Worm (Caenorhabditis elegans): ENCODE data around the gene cwc-15.

Gene cwc-15

DNA sequence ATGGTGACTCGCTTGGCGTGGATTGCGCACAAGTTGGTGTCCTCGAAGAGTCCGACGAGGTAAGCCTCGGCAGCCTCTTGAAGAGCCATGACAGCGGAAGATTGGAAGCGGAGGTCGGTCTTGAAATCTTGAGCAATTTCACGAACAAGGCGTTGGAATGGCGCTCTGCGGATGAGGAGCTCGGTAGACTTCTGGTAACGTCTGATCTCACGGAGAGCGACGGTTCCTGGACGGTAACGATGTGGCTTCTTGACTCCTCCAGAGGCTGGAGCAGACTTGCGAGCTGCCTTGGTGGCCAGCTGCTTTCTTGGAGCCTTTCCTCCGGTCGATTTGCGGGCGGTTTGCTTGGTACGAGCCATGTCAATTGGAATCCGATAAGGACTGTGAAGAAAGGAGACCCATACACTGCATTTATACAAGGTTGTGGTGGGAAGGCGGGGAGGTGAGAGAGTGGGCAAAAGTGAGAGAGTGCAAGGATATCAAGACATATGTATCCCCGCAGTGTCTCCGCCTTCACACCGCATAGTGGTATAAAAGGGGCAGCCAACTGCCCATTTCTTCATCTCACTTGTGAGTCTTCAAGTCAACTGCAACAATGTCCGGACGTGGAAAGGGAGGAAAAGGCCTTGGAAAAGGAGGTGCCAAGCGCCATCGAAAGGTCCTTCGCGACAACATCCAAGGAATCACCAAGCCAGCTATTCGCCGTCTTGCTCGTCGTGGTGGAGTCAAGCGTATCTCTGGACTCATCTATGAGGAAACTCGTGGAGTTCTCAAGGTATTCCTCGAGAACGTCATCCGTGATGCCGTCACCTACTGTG, 19.0 kb downstream of the cwc-15 start, which contains the start of the genes his-2 and his-1:
his-2 (minus strand) TSS at position 359 of the 818 bp plus-strand sequence.
his-1 (plus strand) TSS at position 596 of the 818 bp plus-strand sequence.
- peak; percentile 81 for TF ChIP-seq set-16 (GFP tag; IDR thresholded peaks at IDR 0.05)

DNA sequence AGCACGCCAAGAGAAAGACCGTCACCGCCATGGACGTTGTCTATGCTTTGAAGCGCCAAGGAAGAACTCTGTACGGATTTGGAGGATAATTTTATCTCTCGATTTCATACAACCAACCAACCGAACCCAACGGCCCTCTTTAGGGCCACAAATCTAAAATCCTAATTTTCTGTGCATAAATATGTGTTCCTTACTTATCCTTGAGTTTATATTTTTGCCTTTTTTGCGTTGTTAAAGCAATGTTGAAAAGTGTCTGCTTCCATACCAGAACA, 19.5 kb downstream of the cwc-15 start:
- TF ChIP-seq zfp-3 (GFP tag; conservative IDR thresholded peaks at IDR 0.05) (0 out of 2 replicates have a peak, but pooled peaks have one; percentile 38), vab-7 (GFP tag; IDR thresholded peaks at IDR 0.05) (no peak)

DNA sequence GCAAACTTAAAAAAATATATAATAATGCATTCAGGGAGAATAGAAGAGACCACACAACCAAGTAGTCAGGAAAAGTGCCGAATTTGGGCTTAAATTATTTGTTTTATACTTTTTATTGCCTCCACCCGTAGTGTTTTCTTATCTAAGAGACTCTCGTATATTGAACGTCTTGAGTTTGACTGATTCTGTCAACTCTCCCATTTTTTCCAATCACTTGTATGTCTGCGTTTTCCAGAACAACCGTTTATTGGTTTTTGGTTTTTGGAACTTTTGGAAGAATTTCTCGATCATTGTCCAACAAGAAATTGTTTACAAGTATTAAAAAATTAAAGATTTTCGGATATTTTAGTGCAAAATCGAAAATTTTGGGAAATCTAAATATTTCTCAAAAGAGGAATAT, 20.5 kb downstream of the cwc-15 start:
- no peak for TF ChIP-seq zfp-2 (tag; optimal IDR thresholded peaks at IDR 0.05)
- peak; percentile 42 for TF ChIP-seq nhr-28 (tag; optimal IDR thresholded peaks at IDR 0.05)
- peak; percentile 51 for TF ChIP-seq hlh-11 (tag; optimal IDR thresholded peaks at IDR 0.05)
- TF ChIP-seq nhr-42 (GFP tag; IDR thresholded peaks at IDR 0.05): 0 out of 2 replicates have a peak, but pooled peaks have one; percentile 5
- 0 out of 2 replicates have a peak, but pooled peaks have one; percentile 21 for TF ChIP-seq lin-1 (GFP tag; IDR thresholded peaks at IDR 0.05)
- peak; percentile 2 for TF ChIP-seq pqm-1 (tag; optimal IDR thresholded peaks at IDR 0.05)
- TF ChIP-seq daf-16 (GFP tag; optimal IDR thresholded peaks at IDR 0.05): no peak
- peak; percentile 69 for TF ChIP-seq daf-16 (tag; optimal IDR thresholded peaks at IDR 0.05)
- TF ChIP-seq aly-2 (tag; optimal IDR thresholded peaks at IDR 0.05): no peak
- peak; percentile 74 for TF ChIP-seq dve-1 (tag; optimal IDR thresholded peaks at IDR 0.05; ENCODE audit: insufficient read depth)
- TF ChIP-seq aha-1 (tag): peak; percentile 81
- no peak for TF ChIP-seq zag-1 (tag; optimal IDR thresholded peaks at IDR 0.05)
- TF ChIP-seq php-3 (GFP tag; IDR thresholded peaks at IDR 0.05): peak; percentile 68
- TF ChIP-seq dmd-6 (GFP tag; IDR thresholded peaks at IDR 0.05): peak; percentile 76

DNA sequence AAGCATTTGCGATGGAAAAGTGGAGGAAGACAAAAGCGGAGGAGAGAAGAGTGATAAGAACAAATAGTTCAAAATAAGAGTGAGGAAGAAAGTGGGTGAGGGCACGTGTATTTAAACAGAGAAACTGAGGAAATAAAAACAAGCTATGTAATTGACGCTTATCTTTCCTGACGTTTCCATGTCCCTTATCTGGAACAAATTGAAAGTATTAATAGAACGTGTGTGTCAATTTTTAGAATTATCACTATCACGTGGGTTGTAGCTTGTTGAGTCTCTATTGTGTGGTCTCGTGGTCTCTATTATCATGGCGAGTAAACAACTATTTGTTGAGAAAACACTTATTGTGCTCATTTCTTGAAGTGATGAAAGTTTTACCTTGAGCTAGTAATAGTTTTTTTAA, 22.7 kb downstream of the cwc-15 start, which contains the start of gene T10C6.15:
T10C6.15 (minus strand) TSS at position 104 of the 400 bp plus-strand sequence.
- no peak for TF ChIP-seq unc-62 (GFP tag; optimal IDR thresholded peaks at IDR 0.05 in 1 of 2)
- no peak for TF ChIP-seq unc-62 (tag; optimal IDR thresholded peaks at IDR 0.05)
- no peak for TF ChIP-seq mes-2 (tag; optimal IDR thresholded peaks at IDR 0.05; ENCODE audit: poor library complexity, severe bottlenecking)
- no peak for TF ChIP-seq F10B5.3 (tag; optimal IDR thresholded peaks at IDR 0.05)
- no peak for TF ChIP-seq ama-1 (optimal IDR thresholded peaks at IDR 0.05)
- TF ChIP-seq arid-1 (GFP tag; conservative IDR thresholded peaks at IDR 0.05): no peak
- peak in 1 of 2 experiments; percentile 72 for TF ChIP-seq mdl-1 (tag; optimal IDR thresholded peaks at IDR 0.05)
- no peak for TF ChIP-seq vab-7 (GFP tag; IDR thresholded peaks at IDR 0.05)
- no peak for TF ChIP-seq jun-1 (tag; optimal IDR thresholded peaks at IDR 0.05)
- TF ChIP-seq lim-7 (GFP tag; IDR thresholded peaks at IDR 0.05): no peak
- no peak for TF ChIP-seq nhr-237 (tag; optimal IDR thresholded peaks at IDR 0.05)
- TF ChIP-seq dmd-6 (GFP tag; IDR thresholded peaks at IDR 0.05): peak; percentile 95
- no peak for TF ChIP-seq madf-5 (GFP tag; IDR thresholded peaks at IDR 0.05)
- TF ChIP-seq lin-1 (GFP tag; IDR thresholded peaks at IDR 0.05): peak; percentile 83
- TF ChIP-seq zfp-3 (GFP tag; conservative IDR thresholded peaks at IDR 0.05): no peak
- no peak for TF ChIP-seq aly-2 (tag; optimal IDR thresholded peaks at IDR 0.05)
- TF ChIP-seq mxl-2 (GFP tag; conservative IDR thresholded peaks at IDR 0.05): no peak
- TF ChIP-seq lin-13 (GFP tag; optimal IDR thresholded peaks at IDR 0.05): no peak
- TF ChIP-seq fos-1 (tag; optimal IDR thresholded peaks at IDR 0.05): no peak
- no peak for TF ChIP-seq zip-11 (GFP tag; IDR thresholded peaks at IDR 0.05)
- TF ChIP-seq dpl-1 (GFP tag; optimal IDR thresholded peaks at IDR 0.05): no peak
- TF ChIP-seq nhr-25 (tag; optimal IDR thresholded peaks at IDR 0.05; ENCODE audit: borderline replicate concordance, insufficient read depth): no peak
- no peak for TF ChIP-seq hmg-1.1 (GFP tag; IDR thresholded peaks at IDR 0.05)
- TF ChIP-seq Y5F2A.4 (GFP tag; optimal IDR thresholded peaks at IDR 0.05): no peak
- no peak for TF ChIP-seq rbr-2 (tag; optimal IDR thresholded peaks at IDR 0.05)
- no peak for TF ChIP-seq aha-1 (tag)
- no peak for TF ChIP-seq nhr-111 (GFP tag; optimal IDR thresholded peaks at IDR 0.05)
- TF ChIP-seq ceh-32 (tag; optimal IDR thresholded peaks at IDR 0.05; ENCODE audit: poor library complexity): no peak
- TF ChIP-seq mdt-29 (GFP tag; IDR thresholded peaks at IDR 0.05): no peak
- TF ChIP-seq zip-2 (tag; optimal IDR thresholded peaks at IDR 0.05): no peak
- no peak for TF ChIP-seq egl-27 (tag; optimal IDR thresholded peaks at IDR 0.05)
- TF ChIP-seq lir-3 (tag; optimal IDR thresholded peaks at IDR 0.05): no peak
- TF ChIP-seq T26A8.4 (GFP tag; IDR thresholded peaks at IDR 0.05): no peak
- no peak for TF ChIP-seq ctbp-1 (GFP tag; IDR thresholded peaks at IDR 0.05)
